Worm (Caenorhabditis elegans): ENCODE measurements around the gene ubc-15.

The ubc-15 gene

ce11 chrII:2913505-2913904 is at the start of gene ubc-15:
Gene ubc-15 (minus strand): TSS chrII:2913605.
- TF ChIP-seq unc-55 (GFP tag; optimal IDR thresholded peaks at IDR 0.05) = peak; percentile 5
- TF ChIP-seq nhr-237 (tag; optimal IDR thresholded peaks at IDR 0.05) = no peak

- TF ChIP-seq lin-11 (tag; optimal IDR thresholded peaks at IDR 0.05) = peak; percentile 7
- no peak for TF ChIP-seq nhr-12 (tag; optimal IDR thresholded peaks at IDR 0.05)
- no peak for TF ChIP-seq sem-4 (tag; optimal IDR thresholded peaks at IDR 0.05)
- TF ChIP-seq fos-1 (tag; optimal IDR thresholded peaks at IDR 0.05) = no peak
- no peak for TF ChIP-seq blmp-1 (tag; optimal IDR thresholded peaks at IDR 0.05; ENCODE audit: insufficient read depth)
- no peak for TF ChIP-seq unc-62 (GFP tag; optimal IDR thresholded peaks at IDR 0.05)
- TF ChIP-seq ZK546.5 (tag; optimal IDR thresholded peaks at IDR 0.05) = no peak
- TF ChIP-seq sma-9 (GFP tag; optimal IDR thresholded peaks at IDR 0.05) = peak; percentile 79
- TF ChIP-seq sma-9 (tag; optimal IDR thresholded peaks at IDR 0.05) = no peak
- TF ChIP-seq ama-1 (optimal IDR thresholded peaks at IDR 0.05) = no peak
- no peak for TF ChIP-seq lin-39 (tag; optimal IDR thresholded peaks at IDR 0.05)
- TF ChIP-seq zag-1 (tag; optimal IDR thresholded peaks at IDR 0.05) = peak; percentile 81
- peak; percentile 46 for TF ChIP-seq Y55F3AM.14 (GFP tag; optimal IDR thresholded peaks at IDR 0.05)
- TF ChIP-seq ceh-16 (tag; optimal IDR thresholded peaks at IDR 0.05) = no peak
- TF ChIP-seq nhr-10 (tag; optimal IDR thresholded peaks at IDR 0.05) = no peak
- no peak for TF ChIP-seq sma-3 (GFP tag; optimal IDR thresholded peaks at IDR 0.05)
- no peak for TF ChIP-seq unc-39 (tag; optimal IDR thresholded peaks at IDR 0.05)
- no peak for TF ChIP-seq nhr-21 (tag; optimal IDR thresholded peaks at IDR 0.05)
- TF ChIP-seq dmd-4 (tag; optimal IDR thresholded peaks at IDR 0.05) = no peak
- no peak for TF ChIP-seq mbf-1 (tag; optimal IDR thresholded peaks at IDR 0.05)
- no peak for TF ChIP-seq ztf-1 (GFP tag; conservative IDR thresholded peaks at IDR 0.05)
- no peak for TF ChIP-seq peb-1 (tag; optimal IDR thresholded peaks at IDR 0.05)
- peak; percentile 41 for TF ChIP-seq C34F6.9 (tag; optimal IDR thresholded peaks at IDR 0.05)
- no peak for TF ChIP-seq nhr-25 (tag; optimal IDR thresholded peaks at IDR 0.05)
- TF ChIP-seq crh-2 (tag; optimal IDR thresholded peaks at IDR 0.05) = peak; percentile 40
- TF ChIP-seq alr-1 (tag; optimal IDR thresholded peaks at IDR 0.05) = no peak
- no peak for TF ChIP-seq skn-1 (tag; optimal IDR thresholded peaks at IDR 0.05)
- no peak for TF ChIP-seq aly-2 (tag; optimal IDR thresholded peaks at IDR 0.05)
- no peak for TF ChIP-seq nhr-11 (tag; optimal IDR thresholded peaks at IDR 0.05)
- TF ChIP-seq ceh-82 (tag; optimal IDR thresholded peaks at IDR 0.05) = no peak
- no peak for TF ChIP-seq egl-27 (tag; optimal IDR thresholded peaks at IDR 0.05)
- no peak for TF ChIP-seq nhr-23 (tag; optimal IDR thresholded peaks at IDR 0.05)
- no peak for TF ChIP-seq gmeb-1 (tag; optimal IDR thresholded peaks at IDR 0.05)
- TF ChIP-seq lsy-2 (tag; optimal IDR thresholded peaks at IDR 0.05) = no peak
- no peak for TF ChIP-seq ztf-11 (tag; optimal IDR thresholded peaks at IDR 0.05)
- no peak for TF ChIP-seq elt-1 (tag; optimal IDR thresholded peaks at IDR 0.05)
- TF ChIP-seq ztf-4 (tag; optimal IDR thresholded peaks at IDR 0.05) = no peak
- no peak for TF ChIP-seq nhr-6 (tag; optimal IDR thresholded peaks at IDR 0.05)
- TF ChIP-seq mab-5 (tag; optimal IDR thresholded peaks at IDR 0.05) = peak; percentile 31
- TF ChIP-seq nhr-237 (tag; optimal IDR thresholded peaks at IDR 0.05) = no peak
- TF ChIP-seq elt-3 (tag; optimal IDR thresholded peaks at IDR 0.05) = no peak
- no peak for TF ChIP-seq nhr-129 (tag; optimal IDR thresholded peaks at IDR 0.05)
- peak; percentile 57 for TF ChIP-seq F13H6.1 (tag; optimal IDR thresholded peaks at IDR 0.05)
- TF ChIP-seq R02D3.7 (tag; optimal IDR thresholded peaks at IDR 0.05) = no peak
- no peak for TF ChIP-seq lin-13 (GFP tag; optimal IDR thresholded peaks at IDR 0.05)
- no peak for TF ChIP-seq snpc-4 (tag; optimal IDR thresholded peaks at IDR 0.05)
- TF ChIP-seq nhr-77 (tag; optimal IDR thresholded peaks at IDR 0.05) = no peak
- TF ChIP-seq mdl-1 (tag; optimal IDR thresholded peaks at IDR 0.05) = peak; percentile 97 to 98
- peak; percentile 47 for TF ChIP-seq unc-55 (GFP tag; optimal IDR thresholded peaks at IDR 0.05)
These were observed 49.2 kb upstream of the ubc-15 start for ce11 chrII:2962531-2963164.

All from whole organism, L2 larva.